Worm (Caenorhabditis elegans) whole organism, midembryonic: Measurements from ENCODE around the gene C43D7.7.

Source experiments
- cog-1 ChIP-seq: sonication (generic microtip); optimal IDR thresholded peaks from 2 replicates; lab custom pipeline; 2016; ENCODE audit warnings: missing genetic modification characterization, missing compliant biosample characterization
- flt-1 ChIP-seq: fragments of 200-800 bp; sonication (Bioruptor generic); IDR thresholded peaks from 2 replicates; pipeline ENCODE4 v1.3.6; 2022; ENCODE audit warnings: missing genetic modification characterization, missing compliant biosample characterization
- klf-2 ChIP-seq: fragments of 200-800 bp; sonication (Bioruptor generic); conservative IDR thresholded peaks from 2 replicates; pipeline ENCODE4 v1.3.6; 2022; ENCODE audit warnings: missing genetic modification reagents, missing genetic modification characterization, missing compliant biosample characterization
- med-1 ChIP-seq: sonication (generic microtip); optimal IDR thresholded peaks from 2 replicates; lab custom pipeline; 2017; ENCODE audit warnings: missing genetic modification characterization, mild to moderate bottlenecking, missing compliant biosample characterization, antibody characterized with exemption, missing genetic modification reagents; ENCODE audit not compliant: insufficient read depth
- tab-1 ChIP-seq: fragments of 200-800 bp; sonication (Bioruptor generic); IDR thresholded peaks from 2 replicates; pipeline ENCODE4 v1.3.6; 2022; ENCODE audit warnings: missing genetic modification characterization, missing compliant biosample characterization
- ztf-23 ChIP-seq: fragments of 200-800 bp; sonication (Bioruptor generic); IDR thresholded peaks from 2 replicates; pipeline ENCODE4 v1.3.6; 2022; ENCODE audit warnings: missing genetic modification reagents, missing genetic modification characterization, missing compliant biosample characterization

ce11 chrV:19297510-19297909 lies 21.8 kb downstream of the C43D7.7 start, which contains the start of gene fbxb-60:
- TF ChIP-seq med-1 (GFP tag; lab: Kevin White, UChicago) (no peak), ztf-23 (GFP tag; lab: Robert Waterston, UW) (no peak), tab-1 (GFP tag; lab: Robert Waterston, UW) (no peak), cog-1 (no peak), flt-1 (GFP tag; lab: Robert Waterston, UW) (no peak), klf-2 (GFP tag; lab: Robert Waterston, UW) (no peak)
